Worm (Caenorhabditis elegans): ENCODE measurements around the gene srt-39.

The srt-39 gene

DNA sequence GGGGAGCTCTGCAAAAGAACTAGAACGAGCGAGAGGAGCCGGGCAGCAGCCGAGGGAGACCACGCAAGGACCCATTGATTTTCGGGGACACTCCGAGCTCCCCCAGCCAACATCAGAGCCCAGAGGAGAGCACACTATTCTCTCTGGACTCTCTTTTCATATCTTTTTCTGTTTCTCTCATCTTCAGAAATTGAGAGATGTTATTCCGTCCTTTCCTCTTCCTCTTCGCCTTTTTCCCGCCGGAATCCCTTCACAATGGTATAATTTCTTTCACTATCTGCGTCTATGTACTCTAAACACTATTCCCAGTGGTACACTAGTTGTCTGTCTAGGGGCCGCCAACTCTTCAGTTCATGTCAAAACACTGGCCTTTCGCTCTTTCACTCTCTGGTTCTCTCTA is 19.3 kb upstream of the srt-39 start (continued):
- TF ChIP-seq dmd-8 (GFP tag; IDR thresholded peaks at IDR 0.05) = 0 out of 2 replicates have a peak, but pooled peaks have one; percentile 36
- TF ChIP-seq lin-29 (GFP tag; IDR thresholded peaks at IDR 0.05) = no peak
- peak; percentile 39 for TF ChIP-seq mes-2 (tag; optimal IDR thresholded peaks at IDR 0.05; ENCODE audit: poor library complexity, severe bottlenecking)
- TF ChIP-seq F26F4.8 (GFP tag; conservative IDR thresholded peaks at IDR 0.05) = no peak
- TF ChIP-seq zfp-2 (tag; optimal IDR thresholded peaks at IDR 0.05) = no peak
- peak; percentile 60 for TF ChIP-seq dmd-6 (GFP tag; IDR thresholded peaks at IDR 0.05)
- TF ChIP-seq ctbp-1 (GFP tag; IDR thresholded peaks at IDR 0.05) = peak; percentile 96
- TF ChIP-seq fkh-10 (GFP tag; optimal IDR thresholded peaks at IDR 0.05) = peak; percentile 94
- TF ChIP-seq hlh-30 (tag; optimal IDR thresholded peaks at IDR 0.05; ENCODE audit: insufficient read depth) = peak; percentile 37
- no peak for TF ChIP-seq ama-1 (optimal IDR thresholded peaks at IDR 0.05)
- TF ChIP-seq spr-1 (tag; optimal IDR thresholded peaks at IDR 0.05) = no peak
- no peak for TF ChIP-seq lim-7 (GFP tag; IDR thresholded peaks at IDR 0.05)
- 0 out of 2 replicates have a peak, but pooled peaks have one; percentile 45 for TF ChIP-seq T26A8.4 (GFP tag; IDR thresholded peaks at IDR 0.05)
- no peak for TF ChIP-seq nhr-102 (tag; optimal IDR thresholded peaks at IDR 0.05)
- peak; percentile 40 for TF ChIP-seq ceh-32 (tag; optimal IDR thresholded peaks at IDR 0.05; ENCODE audit: poor library complexity)
- 0 out of 2 replicates have a peak, but pooled peaks have one; percentile 38 for TF ChIP-seq vab-7 (GFP tag; IDR thresholded peaks at IDR 0.05)
- TF ChIP-seq unc-130 (GFP tag; optimal IDR thresholded peaks at IDR 0.05) = no peak
- TF ChIP-seq nhr-10 (tag; optimal IDR thresholded peaks at IDR 0.05) = no peak
- no peak for TF ChIP-seq Y48G9A.11 (GFP tag; IDR thresholded peaks at IDR 0.05)
- no peak for TF ChIP-seq ceh-62 (tag; optimal IDR thresholded peaks at IDR 0.05)
- TF ChIP-seq dpl-1 (GFP tag; optimal IDR thresholded peaks at IDR 0.05) = peak; percentile 57
- TF ChIP-seq unc-62 (GFP tag; optimal IDR thresholded peaks at IDR 0.05 in 1 of 2) = peak in 1 of 2 experiments; percentile 50
- no peak for TF ChIP-seq unc-62 (tag; optimal IDR thresholded peaks at IDR 0.05)
- no peak for TF ChIP-seq php-3 (GFP tag; IDR thresholded peaks at IDR 0.05)
- TF ChIP-seq nhr-25 (tag; optimal IDR thresholded peaks at IDR 0.05; ENCODE audit: borderline replicate concordance, insufficient read depth) = no peak
- no peak for TF ChIP-seq skn-1 (tag; optimal IDR thresholded peaks at IDR 0.05)
- TF ChIP-seq mep-1 (tag; optimal IDR thresholded peaks at IDR 0.05) = peak; percentile 76
- TF ChIP-seq F49E8.2 (tag; optimal IDR thresholded peaks at IDR 0.05; ENCODE audit: borderline replicate concordance) = no peak
- no peak for TF ChIP-seq lin-15B (tag; optimal IDR thresholded peaks at IDR 0.05)
- no peak for TF ChIP-seq ceh-82 (tag; optimal IDR thresholded peaks at IDR 0.05)
- peak; percentile 85 for TF ChIP-seq ceh-20 (GFP tag; IDR thresholded peaks at IDR 0.05)
- TF ChIP-seq saeg-2 (GFP tag; IDR thresholded peaks at IDR 0.05) = 0 out of 2 replicates have a peak, but pooled peaks have one; percentile 27
- peak; percentile 50 for TF ChIP-seq nhr-6 (tag; optimal IDR thresholded peaks at IDR 0.05)
- TF ChIP-seq mxl-3 (GFP tag; optimal IDR thresholded peaks at IDR 0.05) = peak; percentile 40
- no peak for TF ChIP-seq pqm-1 (tag; optimal IDR thresholded peaks at IDR 0.05)
- TF ChIP-seq nhr-48 (tag; optimal IDR thresholded peaks at IDR 0.05) = peak; percentile 46
- no peak for TF ChIP-seq daf-8 (GFP tag; IDR thresholded peaks at IDR 0.05)
- no peak for TF ChIP-seq spr-3 (GFP tag; optimal IDR thresholded peaks at IDR 0.05)
- TF ChIP-seq R02D3.7 (tag; optimal IDR thresholded peaks at IDR 0.05) = no peak
- no peak for TF ChIP-seq nhr-111 (GFP tag; optimal IDR thresholded peaks at IDR 0.05)
- TF ChIP-seq pha-4 (GFP tag; IDR thresholded peaks at IDR 0.05) = peak; percentile 36; the same call in 1 of the 2 replicates
- no peak for TF ChIP-seq pha-4 (tag; optimal IDR thresholded peaks at IDR 0.05)
- peak; percentile 42 for TF ChIP-seq nhr-28 (tag; optimal IDR thresholded peaks at IDR 0.05)
- peak in 1 of 2 experiments; percentile 68 for TF ChIP-seq mdl-1 (tag; optimal IDR thresholded peaks at IDR 0.05)
- no peak for TF ChIP-seq nhr-41 (GFP tag; IDR thresholded peaks at IDR 0.05)
- TF ChIP-seq zip-2 (tag; optimal IDR thresholded peaks at IDR 0.05) = no peak
- TF ChIP-seq nhr-11 (tag; optimal IDR thresholded peaks at IDR 0.05) = peak; percentile 80
- no peak for TF ChIP-seq zip-11 (GFP tag; IDR thresholded peaks at IDR 0.05)
- TF ChIP-seq ceh-28 (tag; optimal IDR thresholded peaks at IDR 0.05) = peak; percentile 31
- TF ChIP-seq hmg-1.1 (GFP tag; IDR thresholded peaks at IDR 0.05) = peak; percentile 85
- no peak for TF ChIP-seq madf-9 (GFP tag; conservative IDR thresholded peaks at IDR 0.05)
- no peak for TF ChIP-seq mdt-29 (GFP tag; IDR thresholded peaks at IDR 0.05)

Measured in whole organism, L4 larva.